Worm (Caenorhabditis elegans) whole organism, young adult: ENCODE results near the gene ZK546.19.
A peak's percentile ranks its signal among the peaks of the same experiment; 100 is the strongest.

Experiments used
- B0261.1 ChIP-seq: sonication (generic microtip); optimal IDR thresholded peaks from 2 replicates; lab custom pipeline; 2016; ENCODE audit warnings: mild to moderate bottlenecking, missing genetic modification characterization, moderate library complexity, missing compliant biosample characterization
- C06A6.2 ChIP-seq: fragments of 200-800 bp; sonication (Bioruptor generic); conservative IDR thresholded peaks from 2 replicates; pipeline ENCODE4 v1.3.6; 2022; ENCODE audit warnings: missing genetic modification characterization, missing compliant biosample characterization
- C17E4.6 ChIP-seq: fragments of 200-800 bp; sonication (Bioruptor generic); IDR thresholded peaks from 2 replicates; pipeline ENCODE4 v1.3.6; 2022; ENCODE audit warnings: missing genetic modification reagents, missing genetic modification characterization, missing compliant biosample characterization
- F10E7.11 ChIP-seq: sonication (generic microtip); optimal IDR thresholded peaks from 2 replicates; lab custom pipeline; 2017; ENCODE audit warnings: mild to moderate bottlenecking, missing genetic modification characterization, moderate library complexity, missing compliant biosample characterization
- F22D6.2 ChIP-seq: sonication (generic microtip); optimal IDR thresholded peaks from 2 replicates; lab custom pipeline; 2016; ENCODE audit warnings: mild to moderate bottlenecking, missing genetic modification characterization, missing compliant biosample characterization
- F23B12.7 ChIP-seq: sonication (generic microtip); optimal IDR thresholded peaks from 2 replicates; lab custom pipeline; 2017; ENCODE audit warnings: missing genetic modification characterization, mild to moderate bottlenecking, missing compliant biosample characterization, antibody characterized with exemption, moderate library complexity; ENCODE audit not compliant: insufficient read depth
- F33H1.4 ChIP-seq: fragments of 200-800 bp; sonication (Bioruptor generic); IDR thresholded peaks from 2 replicates; pipeline ENCODE4 v1.3.6; 2022; ENCODE audit warnings: missing genetic modification reagents, missing genetic modification characterization, missing compliant biosample characterization
- F37B4.10 ChIP-seq: fragments of 200-800 bp; sonication (Bioruptor generic); IDR thresholded peaks from 2 replicates; pipeline ENCODE4 v1.3.6; 2022; ENCODE audit warnings: missing genetic modification characterization, missing compliant biosample characterization
- F39B2.1 ChIP-seq: fragments of 200-800 bp; sonication (Bioruptor generic); IDR thresholded peaks from 2 replicates; pipeline ENCODE4 v1.3.6; 2022; ENCODE audit warnings: missing genetic modification reagents, missing genetic modification characterization, missing compliant biosample characterization
- F49E8.2 ChIP-seq: sonication (generic microtip); optimal IDR thresholded peaks from 3 replicates; lab custom pipeline; 2017; ENCODE audit warnings: missing genetic modification characterization, mild to moderate bottlenecking, missing compliant biosample characterization, antibody characterized with exemption, moderate library complexity; ENCODE audit not compliant: insufficient read depth
- Y53G8AR.9 ChIP-seq: fragments of 200-800 bp; sonication (Bioruptor generic); conservative IDR thresholded peaks from 2 replicates; pipeline ENCODE4 v1.3.6; 2022; ENCODE audit warnings: missing genetic modification reagents, missing genetic modification characterization, missing compliant biosample characterization
- Y56A3A.18 ChIP-seq: fragments of 200-800 bp; sonication (Bioruptor generic); IDR thresholded peaks from 2 replicates; pipeline ENCODE4 v1.3.6; 2022; ENCODE audit warnings: missing genetic modification reagents, missing genetic modification characterization, missing compliant biosample characterization
- Y67H2A.10 ChIP-seq: fragments of 200-800 bp; sonication (Bioruptor generic); conservative IDR thresholded peaks from 2 replicates; pipeline ENCODE4 v1.3.6; 2022; ENCODE audit warnings: missing genetic modification reagents, missing genetic modification characterization, missing compliant biosample characterization
- Y79H2A.3 ChIP-seq: fragments of 200-800 bp; sonication (Bioruptor generic); conservative IDR thresholded peaks from 2 replicates; pipeline ENCODE4 v1.3.6; 2022; ENCODE audit warnings: missing genetic modification reagents, missing genetic modification characterization, missing compliant biosample characterization
- akir-1 ChIP-seq: fragments of 200-800 bp; sonication (Bioruptor generic); optimal IDR thresholded peaks from 2 replicates; lab custom pipeline; 2018; ENCODE audit warnings: mild to moderate bottlenecking, missing genetic modification characterization, moderate library complexity, missing compliant biosample characterization
- aptf-2 ChIP-seq: fragments of 200-800 bp; sonication (Bioruptor generic); conservative IDR thresholded peaks from 2 replicates; pipeline ENCODE4 v1.3.6; 2022; ENCODE audit warnings: missing genetic modification reagents, missing genetic modification characterization, missing compliant biosample characterization
- aptf-3 ChIP-seq: fragments of 200-800 bp; sonication (Bioruptor generic); IDR thresholded peaks from 2 replicates; pipeline ENCODE4 v1.3.6; 2022; ENCODE audit warnings: missing genetic modification characterization, missing compliant biosample characterization
- bed-2 ChIP-seq: fragments of 200-800 bp; sonication (Bioruptor generic); IDR thresholded peaks from 2 replicates; pipeline ENCODE4 v1.3.6; 2022; ENCODE audit warnings: missing genetic modification reagents, missing genetic modification characterization, missing compliant biosample characterization
- ceh-58 ChIP-seq: fragments of 200-800 bp; sonication (Bioruptor generic); IDR thresholded peaks from 2 replicates; pipeline ENCODE4 v1.3.6; 2022; ENCODE audit warnings: missing genetic modification characterization, missing compliant biosample characterization
- chd-7 ChIP-seq: sonication (generic microtip); optimal IDR thresholded peaks from 2 replicates; lab custom pipeline; 2016; ENCODE audit warnings: mild to moderate bottlenecking, missing genetic modification characterization, moderate library complexity, missing compliant biosample characterization
- egl-18 ChIP-seq: fragments of 200-800 bp; sonication (Bioruptor generic); IDR thresholded peaks from 2 replicates; pipeline ENCODE4 v1.3.6; 2022; ENCODE audit warnings: missing genetic modification reagents, missing genetic modification characterization, missing compliant biosample characterization
- egl-44 ChIP-seq: fragments of 200-800 bp; sonication (Bioruptor generic); IDR thresholded peaks from 2 replicates; pipeline ENCODE4 v1.3.6; 2022; ENCODE audit warnings: missing genetic modification reagents, missing genetic modification characterization, missing compliant biosample characterization
- hrde-1 ChIP-seq: sonication (generic microtip); optimal IDR thresholded peaks from 2 replicates; lab custom pipeline; 2016; ENCODE audit warnings: missing genetic modification characterization, mild to moderate bottlenecking, missing compliant biosample characterization, moderate library complexity, missing genotype, missing genetic modification reagents, borderline replicate concordance
- let-526 ChIP-seq: fragments of 200-800 bp; sonication (Bioruptor generic); IDR thresholded peaks from 2 replicates; pipeline ENCODE4 v1.3.6; 2022; ENCODE audit warnings: missing genetic modification reagents, missing genetic modification characterization, missing compliant biosample characterization
- let-607 ChIP-seq, 2 experiments: fragments of 200-800 bp in 1 of 2; sonication (Bioruptor generic) in 1 of 2; sonication (generic microtip) in 1 of 2; optimal IDR thresholded peaks; 2 replicates each; lab custom pipeline; 2016 to 2018; ENCODE audit warnings: mild to moderate bottlenecking in 2 of 2, missing compliant biosample characterization in 2 of 2, missing genetic modification characterization in 2 of 2, moderate library complexity in 2 of 2, missing genotype in 1 of 2
- lin-40 ChIP-seq: sonication (generic microtip); optimal IDR thresholded peaks from 2 replicates; lab custom pipeline; 2016; ENCODE audit warnings: missing genetic modification characterization, mild to moderate bottlenecking, missing compliant biosample characterization, missing genotype, missing genetic modification reagents
- lin-54 ChIP-seq: fragments of 200-800 bp; sonication (Bioruptor generic); optimal IDR thresholded peaks from 2 replicates; lab custom pipeline; 2018; ENCODE audit warnings: mild to moderate bottlenecking, missing genetic modification characterization, missing compliant biosample characterization
- lsl-1 ChIP-seq: fragments of 200-800 bp; sonication (Bioruptor generic); optimal IDR thresholded peaks from 2 replicates; lab custom pipeline; 2018; ENCODE audit warnings: mild to moderate bottlenecking, missing genetic modification characterization, moderate library complexity, missing compliant biosample characterization
- madf-8 ChIP-seq: fragments of 200-800 bp; sonication (Bioruptor generic); conservative IDR thresholded peaks from 2 replicates; pipeline ENCODE4 v1.3.6; 2022; ENCODE audit warnings: missing genetic modification reagents, missing genetic modification characterization, missing compliant biosample characterization
- mcd-1 ChIP-seq: fragments of 200-800 bp; sonication (Bioruptor generic); IDR thresholded peaks from 2 replicates; pipeline ENCODE4 v1.3.6; 2022; ENCODE audit warnings: missing genetic modification reagents, missing genetic modification characterization, missing compliant biosample characterization
- mel-28 ChIP-seq: sonication (generic microtip); optimal IDR thresholded peaks from 2 replicates; lab custom pipeline; 2016; ENCODE audit warnings: borderline replicate concordance, mild to moderate bottlenecking, missing genetic modification characterization, missing compliant biosample characterization
- mes-4 ChIP-seq: sonication (generic microtip); optimal IDR thresholded peaks from 2 replicates; lab custom pipeline; 2016; ENCODE audit warnings: missing genotype, missing genetic modification characterization, missing compliant biosample characterization
- nfya-1 ChIP-seq: sonication (generic microtip); optimal IDR thresholded peaks from 2 replicates; lab custom pipeline; 2017; ENCODE audit warnings: antibody characterized with exemption, missing compliant biosample characterization, missing genetic modification characterization, borderline replicate concordance; ENCODE audit not compliant: insufficient read depth
- nfyb-1 ChIP-seq: fragments of 200-800 bp; sonication (Bioruptor generic); IDR thresholded peaks from 2 replicates; pipeline ENCODE4 v1.3.6; 2022; ENCODE audit warnings: missing genetic modification reagents, missing genetic modification characterization, missing compliant biosample characterization
- nhr-120 ChIP-seq: fragments of 200-800 bp; sonication (Bioruptor generic); IDR thresholded peaks from 2 replicates; pipeline ENCODE4 v1.3.6; 2022; ENCODE audit warnings: missing genetic modification characterization, missing compliant biosample characterization
- nhr-179 ChIP-seq: sonication (generic microtip); optimal IDR thresholded peaks from 2 replicates; lab custom pipeline; 2016; ENCODE audit warnings: mild to moderate bottlenecking, missing genetic modification characterization, missing compliant biosample characterization
- pbrm-1 ChIP-seq: fragments of 200-800 bp; sonication (Bioruptor generic); IDR thresholded peaks from 2 replicates; pipeline ENCODE4 v1.3.6; 2022; ENCODE audit warnings: missing genetic modification reagents, missing genetic modification characterization, missing compliant biosample characterization
- repo-1 ChIP-seq: sonication (generic microtip); optimal IDR thresholded peaks from 2 replicates; lab custom pipeline; 2017; ENCODE audit warnings: mild to moderate bottlenecking, missing genetic modification characterization, missing compliant biosample characterization
- rpc-1 ChIP-seq, 2 experiments: fragments of 150-350 bp in 1 of 2; sonication (generic microtip) in 1 of 2; optimal IDR thresholded peaks; 2 replicates each; lab custom pipeline; 2014 to 2018; ENCODE audit warnings: missing biosample characterization in 1 of 2, missing genetic modification characterization in 1 of 2, missing genetic modification reagents in 1 of 2, missing genotype in 1 of 2
- sdz-38 ChIP-seq: sonication (generic microtip); optimal IDR thresholded peaks from 2 replicates; lab custom pipeline; 2016; ENCODE audit warnings: missing genotype, missing genetic modification characterization, missing compliant biosample characterization
- sea-2 ChIP-seq: fragments of 200-800 bp; sonication (Bioruptor generic); IDR thresholded peaks from 2 replicates; pipeline ENCODE4 v1.3.6; 2022; ENCODE audit warnings: missing genetic modification characterization, missing compliant biosample characterization
- snpc-3.4 ChIP-seq: sonication (generic microtip); optimal IDR thresholded peaks from 2 replicates; lab custom pipeline; 2017; ENCODE audit warnings: missing genetic modification characterization, mild to moderate bottlenecking, missing compliant biosample characterization, antibody characterized with exemption, moderate library complexity, missing genotype, missing genetic modification reagents
- tbp1 ChIP-seq: fragments of 200-800 bp; sonication (Bioruptor generic); optimal IDR thresholded peaks from 2 replicates; lab custom pipeline; 2018; ENCODE audit warnings: mild to moderate bottlenecking, missing genetic modification characterization, missing compliant biosample characterization
- xnd-1 ChIP-seq: sonication (generic microtip); optimal IDR thresholded peaks from 2 replicates; lab custom pipeline; 2016; ENCODE audit warnings: missing genotype, missing genetic modification reagents, missing genetic modification characterization, missing compliant biosample characterization
- zfh-2 ChIP-seq: fragments of 200-800 bp; sonication (Bioruptor generic); conservative IDR thresholded peaks from 2 replicates; pipeline ENCODE4 v1.3.6; 2022; ENCODE audit warnings: missing genetic modification reagents, missing genetic modification characterization, missing compliant biosample characterization
- zim-3 ChIP-seq: sonication (generic microtip); optimal IDR thresholded peaks from 2 replicates; lab custom pipeline; 2017; ENCODE audit warnings: mild to moderate bottlenecking, missing genetic modification characterization, moderate library complexity, missing compliant biosample characterization
- ztf-18 ChIP-seq: sonication (generic microtip); optimal IDR thresholded peaks from 2 replicates; lab custom pipeline; 2016; ENCODE audit warnings: missing genotype, mild to moderate bottlenecking, missing genetic modification characterization, missing compliant biosample characterization
- ztf-6 ChIP-seq: fragments of 200-800 bp; sonication (Bioruptor generic); IDR thresholded peaks from 2 replicates; pipeline ENCODE4 v1.3.6; 2022; ENCODE audit warnings: missing genetic modification reagents, missing genetic modification characterization, missing compliant biosample characterization

The ZK546.19 gene

DNA sequence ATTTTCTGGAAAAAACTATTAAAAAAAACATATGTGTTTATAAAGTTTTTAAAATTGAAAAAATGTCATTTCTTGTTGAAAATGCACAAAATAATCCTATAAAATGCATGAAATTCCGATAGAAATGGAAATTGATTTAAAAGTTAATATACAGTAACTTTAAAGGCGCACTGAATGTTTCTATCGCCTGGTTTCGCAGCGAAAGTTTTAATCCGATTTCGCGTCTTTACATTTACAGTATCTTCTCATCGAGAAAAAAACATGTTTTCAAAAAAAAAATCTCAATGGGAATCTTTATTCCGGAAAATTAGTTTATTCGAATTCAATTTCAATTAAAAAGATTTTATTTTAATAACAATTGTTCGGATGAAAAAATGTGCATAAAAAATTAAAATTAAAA lies 27.3 kb upstream of the ZK546.19 start, which contains the start of gene R05F9.11 (continued):
- TF ChIP-seq sdz-38 = no peak
- no peak for TF ChIP-seq F22D6.2 (tag; lab: Kevin White, UChicago)
- TF ChIP-seq xnd-1 (tag; lab: Kevin White, UChicago) = peak; percentile 90
- peak; percentile 95 for TF ChIP-seq F33H1.4 (GFP tag; lab: Robert Waterston, UW)
- TF ChIP-seq aptf-3 (GFP tag; lab: Robert Waterston, UW) = no peak
- TF ChIP-seq nhr-179 = no peak
- TF ChIP-seq F23B12.7 (tag; lab: Kevin White, UChicago) = no peak
- TF ChIP-seq chd-7 (tag; lab: Kevin White, UChicago) = no peak
- TF ChIP-seq aptf-2 (GFP tag; lab: Robert Waterston, UW) = no peak
- TF ChIP-seq C06A6.2 (GFP tag; lab: Robert Waterston, UW) = no peak
- TF ChIP-seq let-607 (tag; optimal IDR thresholded peaks at IDR 0.05; lab: Kevin White, UChicago) = no peak
- 0 out of 2 replicates have a peak, but pooled peaks have one; percentile 18 for TF ChIP-seq mcd-1
- no peak for TF ChIP-seq akir-1 (GFP tag; lab: Kevin White, UChicago)
- no peak for TF ChIP-seq mel-28 (tag; lab: Kevin White, UChicago)
- peak; percentile 43 for TF ChIP-seq F49E8.2 (tag; lab: Kevin White, UChicago)
- TF ChIP-seq nfya-1 (tag; lab: Kevin White, UChicago) = no peak
- peak; percentile 87 for TF ChIP-seq madf-8 (GFP tag; lab: Robert Waterston, UW)
- TF ChIP-seq F37B4.10 (GFP tag; lab: Robert Waterston, UW) = no peak
- no peak for TF ChIP-seq zfh-2 (GFP tag; lab: Robert Waterston, UW)
- no peak for TF ChIP-seq hrde-1 (tag; lab: Kevin White, UChicago)
- no peak for TF ChIP-seq repo-1 (tag; lab: Kevin White, UChicago)
- TF ChIP-seq Y53G8AR.9 (GFP tag; lab: Robert Waterston, UW) = no peak
- TF ChIP-seq rpc-1 (optimal IDR thresholded peaks at IDR 0.05; lab: Kevin White, UChicago) = no peak
- no peak for TF ChIP-seq rpc-1 (tag; optimal IDR thresholded peaks at IDR 0.05; lab: Kevin White, UChicago)
- TF ChIP-seq Y56A3A.18 = no peak
- TF ChIP-seq sea-2 (GFP tag; lab: Robert Waterston, UW) = no peak
- peak; percentile 45 for TF ChIP-seq lin-54 (GFP tag; lab: Kevin White, UChicago)
- no peak for TF ChIP-seq mes-4
- TF ChIP-seq lin-40 = no peak
- no peak for TF ChIP-seq F10E7.11 (tag; lab: Kevin White, UChicago)
- TF ChIP-seq tbp1 (GFP tag; lab: Kevin White, UChicago) = peak; percentile 42
- no peak for TF ChIP-seq nhr-120
- TF ChIP-seq F39B2.1 (GFP tag; lab: Robert Waterston, UW) = no peak
- no peak for TF ChIP-seq ceh-58 (GFP tag; lab: Robert Waterston, UW)
- TF ChIP-seq B0261.1 (tag; lab: Kevin White, UChicago) = no peak
- TF ChIP-seq ztf-6 (GFP tag; lab: Robert Waterston, UW) = no peak
- TF ChIP-seq C17E4.6 (GFP tag; lab: Robert Waterston, UW) = no peak
- TF ChIP-seq bed-2 (GFP tag; lab: Robert Waterston, UW) = no peak
- no peak for TF ChIP-seq let-526 (GFP tag; lab: Robert Waterston, UW)
- no peak for TF ChIP-seq ztf-18 (tag; lab: Kevin White, UChicago)
- no peak for TF ChIP-seq egl-44
- TF ChIP-seq Y67H2A.10 (GFP tag; lab: Robert Waterston, UW) = no peak
- TF ChIP-seq egl-18 = no peak
- TF ChIP-seq pbrm-1 = no peak
- no peak for TF ChIP-seq zim-3
- TF ChIP-seq lsl-1 = peak; percentile 94
- no peak for TF ChIP-seq Y79H2A.3 (GFP tag; lab: Robert Waterston, UW)
- TF ChIP-seq snpc-3.4 (tag; lab: Kevin White, UChicago) = no peak
- TF ChIP-seq nfyb-1 (GFP tag; lab: Robert Waterston, UW) = no peak
